Fruit fly (Drosophila melanogaster) Kc167 (cell line): ENCODE measurements around the gene mdlc.

Experiments used
- Myc ChIP-seq: fragments of >200 bp; optimal IDR thresholded peaks from 2 replicates; lab custom pipeline; 2017; ENCODE audit warnings: missing external identifiers
- Sin3A ChIP-seq: fragments of >200 bp; optimal IDR thresholded peaks from 2 replicates; lab custom pipeline; 2018; ENCODE audit warnings: missing external identifiers
- h ChIP-seq: fragments of >200 bp; optimal IDR thresholded peaks from 3 replicates; lab custom pipeline; 2018; ENCODE audit warnings: missing external identifiers
- psq ChIP-seq: fragments of >200 bp; optimal IDR thresholded peaks from 2 replicates; lab custom pipeline; 2017; ENCODE audit warnings: missing external identifiers
- ttk ChIP-seq: sonication (Bioruptor generic); optimal IDR thresholded peaks from 2 replicates; lab custom pipeline; 2017; ENCODE audit warnings: missing external identifiers

- TF ChIP-seq ttk (lab: Kevin White, UChicago) (no peak), h (lab: Kevin White, UChicago) (no peak), Sin3A (lab: Kevin White, UChicago) (no peak), Myc (lab: Kevin White, UChicago) (no peak), psq (lab: Kevin White, UChicago) (no peak)
These were observed 24.8 kb downstream of the mdlc start, which contains the start of gene Rh3 for dm6 chr3R:20082350-20082749.
